Worm (Caenorhabditis elegans) whole organism, early embryonic: ENCODE data around the gene fem-1.

Source experiments
- B0310.2 ChIP-seq: sonication (generic microtip); optimal IDR thresholded peaks from 2 replicates; lab custom pipeline; 2016; ENCODE audit warnings: mild to moderate bottlenecking, missing genetic modification characterization, missing compliant biosample characterization
- F13C5.2 ChIP-seq: sonication (generic microtip); optimal IDR thresholded peaks from 2 replicates; lab custom pipeline; 2017; ENCODE audit warnings: mild to moderate bottlenecking, missing genetic modification characterization, inconsistent platforms, missing compliant biosample characterization
- aly-1 ChIP-seq: sonication (generic microtip); optimal IDR thresholded peaks from 2 replicates; lab custom pipeline; 2016; ENCODE audit warnings: missing genetic modification characterization, missing compliant biosample characterization
- ama-1 ChIP-seq: fragments of 150-350 bp; optimal IDR thresholded peaks from 2 replicates; lab custom pipeline; 2014
- ceh-13 ChIP-seq: fragments of 200-800 bp; sonication (Bioruptor generic); optimal IDR thresholded peaks from 2 replicates; lab custom pipeline; 2018; ENCODE audit warnings: mild to moderate bottlenecking, missing genetic modification characterization, missing compliant biosample characterization
- ceh-36 ChIP-seq: sonication (generic microtip); optimal IDR thresholded peaks from 2 replicates; lab custom pipeline; 2016; ENCODE audit warnings: missing genetic modification characterization, inconsistent platforms, missing compliant biosample characterization
- ets-7 ChIP-seq: sonication (generic microtip); optimal IDR thresholded peaks from 2 replicates; lab custom pipeline; 2016; ENCODE audit warnings: missing genotype, missing genetic modification characterization, missing compliant biosample characterization
- flt-1 ChIP-seq: fragments of 200-800 bp; sonication (Bioruptor generic); IDR thresholded peaks from 2 replicates; pipeline ENCODE4 v1.3.6; 2022; ENCODE audit warnings: missing genetic modification characterization, missing compliant biosample characterization
- hmbx-1 ChIP-seq: sonication (generic microtip); optimal IDR thresholded peaks from 2 replicates; lab custom pipeline; 2016; ENCODE audit warnings: mild to moderate bottlenecking, missing genetic modification characterization, missing compliant biosample characterization
- hmg-4 ChIP-seq: fragments of 200-800 bp; sonication (Bioruptor generic); optimal IDR thresholded peaks from 2 replicates; lab custom pipeline; 2018; ENCODE audit warnings: mild to moderate bottlenecking, missing genetic modification characterization, missing compliant biosample characterization
- hnd-1 ChIP-seq: sonication (generic microtip); optimal IDR thresholded peaks from 2 replicates; lab custom pipeline; 2016; ENCODE audit warnings: missing genetic modification characterization, missing compliant biosample characterization
- pes-1 ChIP-seq: fragments of 200-800 bp; sonication (Bioruptor generic); IDR thresholded peaks from 2 replicates; pipeline ENCODE4 v1.3.6; 2022; ENCODE audit warnings: missing genetic modification reagents, missing genetic modification characterization, missing compliant biosample characterization
- scrt-1 ChIP-seq: fragments of 200-800 bp; sonication (Bioruptor generic); IDR thresholded peaks from 2 replicates; pipeline ENCODE4 v1.3.6; 2022; ENCODE audit warnings: missing genetic modification characterization, missing compliant biosample characterization
- sea-1 ChIP-seq: fragments of 200-800 bp; sonication (Bioruptor generic); conservative IDR thresholded peaks from 2 replicates; pipeline ENCODE4 v1.3.6; 2022; ENCODE audit warnings: missing genetic modification characterization, missing compliant biosample characterization
- tbx-11 ChIP-seq: fragments of 200-800 bp; sonication (Bioruptor generic); IDR thresholded peaks from 2 replicates; pipeline ENCODE4 v1.3.6; 2022; ENCODE audit warnings: missing genetic modification characterization, missing compliant biosample characterization
- tbx-37 ChIP-seq: fragments of 200-800 bp; sonication (Bioruptor generic); conservative IDR thresholded peaks from 2 replicates; pipeline ENCODE4 v1.3.6; 2022; ENCODE audit warnings: missing genetic modification reagents, missing genetic modification characterization, missing compliant biosample characterization
- tra-4 ChIP-seq: sonication (generic microtip); optimal IDR thresholded peaks from 2 replicates; lab custom pipeline; 2017; ENCODE audit warnings: missing genetic modification characterization, missing compliant biosample characterization

Gene fem-1

ce11 chrIV:5561059-5561458 lies 23.3 kb upstream of the fem-1 start:
- TF ChIP-seq sea-1 (GFP tag; lab: Robert Waterston, UW) (no peak), aly-1 (no peak), ceh-13 (no peak), B0310.2 (tag; lab: Kevin White, UChicago) (no peak), hnd-1 (tag; lab: Kevin White, UChicago) (no peak), tra-4 (tag; lab: Kevin White, UChicago) (no peak), tbx-11 (GFP tag; lab: Robert Waterston, UW) (no peak)

ce11 chrIV:5554168-5554567 lies 16.4 kb upstream of the fem-1 start:
- TF ChIP-seq B0310.2 (tag; lab: Kevin White, UChicago) (no peak), hnd-1 (tag; lab: Kevin White, UChicago) (no peak), pes-1 (GFP tag; lab: Robert Waterston, UW) (no peak), sea-1 (GFP tag; lab: Robert Waterston, UW) (no peak), F13C5.2 (tag; lab: Kevin White, UChicago) (no peak), ceh-36 (no peak), tbx-11 (GFP tag; lab: Robert Waterston, UW) (no peak), ets-7 (no peak), flt-1 (GFP tag; lab: Robert Waterston, UW) (no peak), scrt-1 (no peak), tra-4 (tag; lab: Kevin White, UChicago) (no peak), hmg-4 (no peak), hmbx-1 (tag; lab: Kevin White, UChicago) (no peak), ceh-13 (no peak)

ce11 chrIV:5550676-5551184 lies 13.0 kb upstream of the fem-1 start, which contains the start of gene ari-2:
ari-2 (plus strand) TSS chrIV:5551134.
- no peak for TF ChIP-seq tra-4 (tag; lab: Kevin White, UChicago)
- no peak for TF ChIP-seq scrt-1
- no peak for TF ChIP-seq ama-1 (lab: Kevin White, UChicago)
- no peak for TF ChIP-seq F13C5.2 (tag; lab: Kevin White, UChicago)
- TF ChIP-seq flt-1 (GFP tag; lab: Robert Waterston, UW): no peak
- TF ChIP-seq ceh-13: no peak
- no peak for TF ChIP-seq tbx-11 (GFP tag; lab: Robert Waterston, UW)
- no peak for TF ChIP-seq pes-1 (GFP tag; lab: Robert Waterston, UW)
- TF ChIP-seq hmg-4: no peak
- no peak for TF ChIP-seq tbx-37 (GFP tag; lab: Robert Waterston, UW)
- TF ChIP-seq ets-7: no peak
- TF ChIP-seq sea-1 (GFP tag; lab: Robert Waterston, UW): no peak
- TF ChIP-seq hnd-1 (tag; lab: Kevin White, UChicago): no peak
- TF ChIP-seq ceh-36: no peak
- no peak for TF ChIP-seq aly-1

- TF ChIP-seq flt-1 (GFP tag; lab: Robert Waterston, UW): no peak
- no peak for TF ChIP-seq ets-7
- TF ChIP-seq tbx-11 (GFP tag; lab: Robert Waterston, UW): no peak
- TF ChIP-seq tra-4 (tag; lab: Kevin White, UChicago): no peak
- no peak for TF ChIP-seq hmbx-1 (tag; lab: Kevin White, UChicago)
- TF ChIP-seq hmg-4: no peak
- no peak for TF ChIP-seq sea-1 (GFP tag; lab: Robert Waterston, UW)
- no peak for TF ChIP-seq pes-1 (GFP tag; lab: Robert Waterston, UW)
- TF ChIP-seq B0310.2 (tag; lab: Kevin White, UChicago): no peak
- TF ChIP-seq aly-1: no peak
- no peak for TF ChIP-seq scrt-1
- TF ChIP-seq hnd-1 (tag; lab: Kevin White, UChicago): no peak
Observed at ce11 chrIV:5548843-5549242, 11.1 kb upstream of the fem-1 start.

- TF ChIP-seq sea-1 (GFP tag; lab: Robert Waterston, UW) (no peak), hmbx-1 (tag; lab: Kevin White, UChicago) (no peak), ets-7 (no peak), flt-1 (GFP tag; lab: Robert Waterston, UW) (no peak), tra-4 (tag; lab: Kevin White, UChicago) (no peak), pes-1 (GFP tag; lab: Robert Waterston, UW) (no peak), ceh-36 (no peak), ceh-13 (no peak), aly-1 (no peak), tbx-37 (GFP tag; lab: Robert Waterston, UW) (no peak)
Observed at ce11 chrIV:5544609-5545214, 7.0 kb upstream of the fem-1 start, which contains the start of gene cec-6. cec-6 (plus strand) TSS chrIV:5544860.

- TF ChIP-seq hnd-1 (tag; lab: Kevin White, UChicago) (no peak), ama-1 (lab: Kevin White, UChicago) (no peak), F13C5.2 (tag; lab: Kevin White, UChicago) (no peak), tbx-37 (GFP tag; lab: Robert Waterston, UW) (no peak), pes-1 (GFP tag; lab: Robert Waterston, UW) (no peak), hmg-4 (no peak), hmbx-1 (tag; lab: Kevin White, UChicago) (no peak), ceh-36 (no peak), flt-1 (GFP tag; lab: Robert Waterston, UW) (no peak), sea-1 (GFP tag; lab: Robert Waterston, UW) (no peak), B0310.2 (tag; lab: Kevin White, UChicago) (no peak), tra-4 (tag; lab: Kevin White, UChicago) (no peak), scrt-1 (no peak), aly-1 (no peak), tbx-11 (GFP tag; lab: Robert Waterston, UW) (no peak)
Observed at ce11 chrIV:5541285-5541684, 3.5 kb upstream of the fem-1 start, which contains the start of gene tebp-2. tebp-2 (plus strand) TSS chrIV:5541627.

- TF ChIP-seq tra-4 (tag; lab: Kevin White, UChicago): no peak
- TF ChIP-seq ceh-36: no peak
- no peak for TF ChIP-seq aly-1
- no peak for TF ChIP-seq F13C5.2 (tag; lab: Kevin White, UChicago)
- TF ChIP-seq sea-1 (GFP tag; lab: Robert Waterston, UW): no peak
- TF ChIP-seq tbx-11 (GFP tag; lab: Robert Waterston, UW): no peak
- TF ChIP-seq hnd-1 (tag; lab: Kevin White, UChicago): no peak
- no peak for TF ChIP-seq ceh-13
- no peak for TF ChIP-seq pes-1 (GFP tag; lab: Robert Waterston, UW)
- TF ChIP-seq ama-1 (lab: Kevin White, UChicago): no peak
- no peak for TF ChIP-seq scrt-1
- TF ChIP-seq hmg-4: no peak
- TF ChIP-seq B0310.2 (tag; lab: Kevin White, UChicago): no peak
- no peak for TF ChIP-seq tbx-37 (GFP tag; lab: Robert Waterston, UW)
- TF ChIP-seq flt-1 (GFP tag; lab: Robert Waterston, UW): no peak
- no peak for TF ChIP-seq hmbx-1 (tag; lab: Kevin White, UChicago)
- TF ChIP-seq ets-7: no peak
Observed at ce11 chrIV:5535780-5536179, 2.0 kb downstream of the fem-1 start.
